Fruit fly (Drosophila melanogaster): ENCODE results near the gene CG3123.

DNA sequence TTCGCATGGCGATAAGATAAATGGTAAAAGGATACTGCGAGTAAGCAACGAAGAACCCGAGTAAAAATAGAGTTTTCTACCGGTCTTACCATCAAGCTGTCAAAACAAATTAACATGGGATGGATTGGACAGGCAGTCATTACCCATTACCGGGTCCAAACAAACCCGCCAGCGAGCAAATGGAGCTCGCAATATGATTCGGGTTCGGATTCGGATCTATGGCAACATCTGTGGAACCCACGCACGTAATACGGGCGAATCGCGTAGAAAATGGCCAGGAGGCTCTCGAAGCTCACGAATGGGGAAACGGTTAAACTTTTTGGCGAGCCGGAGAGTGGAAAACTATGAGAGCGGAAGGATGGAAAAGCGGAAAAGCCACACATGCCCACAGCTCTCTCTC lies 28.1 kb downstream of the CG3123 start:
- TF ChIP-seq CG7101 (tag; optimal IDR thresholded peaks at IDR 0.05) (no peak), kay (GFP tag; ENCODE audit: borderline replicate concordance) (no peak), cic (GFP tag; optimal IDR thresholded peaks at IDR 0.05) (no peak), CG12768 (GFP tag; optimal IDR thresholded peaks at IDR 0.05) (no peak), Clk (GFP tag; optimal IDR thresholded peaks at IDR 0.05) (no peak), Mnt (GFP tag; optimal IDR thresholded peaks at IDR 0.05) (no peak), CG11617 (GFP tag; optimal IDR thresholded peaks at IDR 0.05) (no peak), Hr96 (GFP tag; optimal IDR thresholded peaks at IDR 0.05) (no peak), CG7045 (GFP tag; optimal IDR thresholded peaks at IDR 0.05) (no peak), cnc (optimal IDR thresholded peaks at IDR 0.05) (no peak), tj (GFP tag; optimal IDR thresholded peaks at IDR 0.05) (no peak), CG33017 (tag; optimal IDR thresholded peaks at IDR 0.05) (no peak)
